Worm (Caenorhabditis elegans) whole organism, L4 larva: ENCODE data around the gene F09E10.5.

ENCODE experiments used
- F44E2.7 ChIP-seq: fragments of 200-800 bp; sonication (Bioruptor generic); IDR thresholded peaks from 2 replicates; pipeline ENCODE4 v2.1.2; 2022; ENCODE audit warnings: missing genetic modification characterization, missing compliant biosample characterization
- F49E8.2 ChIP-seq: sonication (generic microtip); optimal IDR thresholded peaks from 2 replicates; lab custom pipeline; 2016; ENCODE audit warnings: missing compliant biosample characterization, mild to moderate bottlenecking, missing genetic modification characterization, borderline replicate concordance
- R02D3.7 ChIP-seq: fragments of 150-350 bp; sonication (generic microtip); optimal IDR thresholded peaks from 3 replicates; lab custom pipeline; 2014; ENCODE audit warnings: missing biosample characterization, missing genetic modification characterization
- T26A8.4 ChIP-seq: fragments of 200-800 bp; sonication (Bioruptor generic); IDR thresholded peaks from 2 replicates; pipeline ENCODE4 v1.3.6; 2022; ENCODE audit warnings: missing genetic modification characterization, missing compliant biosample characterization
- ZK337.2 ChIP-seq: fragments of 200-800 bp; sonication (Bioruptor generic); IDR thresholded peaks from 2 replicates; pipeline ENCODE4 v1.3.6; 2022; ENCODE audit warnings: missing genetic modification reagents, missing genetic modification characterization, missing compliant biosample characterization
- ZK546.5 ChIP-seq, 2 experiments: sonication (generic microtip); optimal IDR thresholded peaks; 2 replicates each; lab custom pipeline; 2017; ENCODE audit warnings: missing biosample characterization in 2 of 2, missing genetic modification characterization in 2 of 2
- aha-1 ChIP-seq: fragments of 150-350 bp; peaks from one replicate; lab custom pipeline; 2014; ENCODE audit warnings: missing biosample characterization, missing genetic modification characterization
- aly-2 ChIP-seq: sonication (generic microtip); optimal IDR thresholded peaks from 2 replicates; lab custom pipeline; 2018; ENCODE audit warnings: missing biosample characterization, missing genetic modification characterization
- ama-1 ChIP-seq: fragments of 150-350 bp; optimal IDR thresholded peaks from 2 replicates; lab custom pipeline; 2014; ENCODE audit warnings: inconsistent platforms, mixed read lengths
- arid-1 ChIP-seq: fragments of 200-800 bp; sonication (Bioruptor generic); conservative IDR thresholded peaks from 2 replicates; pipeline ENCODE4 v1.3.6; 2022; ENCODE audit warnings: missing genetic modification reagents, missing genetic modification characterization, missing compliant biosample characterization
- ceh-28 ChIP-seq: fragments of 150-350 bp; optimal IDR thresholded peaks from 2 replicates; lab custom pipeline; 2014; ENCODE audit warnings: missing biosample characterization, missing genetic modification reagents, missing genetic modification characterization
- ceh-32 ChIP-seq: sonication (generic microtip); optimal IDR thresholded peaks from 2 replicates; lab custom pipeline; 2016; ENCODE audit warnings: mild to moderate bottlenecking, missing genetic modification characterization, missing compliant biosample characterization; ENCODE audit not compliant: poor library complexity
- ceh-44 ChIP-seq: fragments of 200-800 bp; sonication (Bioruptor generic); IDR thresholded peaks from 2 replicates; pipeline ENCODE4 v1.3.6; 2022; ENCODE audit warnings: missing genetic modification reagents, missing genetic modification characterization, missing compliant biosample characterization
- ceh-82 ChIP-seq: sonication (generic microtip); optimal IDR thresholded peaks from 2 replicates; lab custom pipeline; 2017; ENCODE audit warnings: missing biosample characterization, missing genetic modification characterization
- daf-16 ChIP-seq, 3 experiments: sonication (generic microtip); optimal IDR thresholded peaks; 2 replicates each; lab custom pipeline; 2016 to 2017; ENCODE audit warnings: missing genetic modification characterization in 3 of 3, missing genetic modification reagents in 3 of 3, mild to moderate bottlenecking in 2 of 3, missing compliant biosample characterization in 2 of 3, missing biosample characterization in 1 of 3, moderate library complexity in 1 of 3
- egl-27 ChIP-seq: sonication (generic microtip); optimal IDR thresholded peaks from 3 replicates; lab custom pipeline; 2017; ENCODE audit warnings: missing biosample characterization, missing genetic modification reagents, missing genetic modification characterization
- fkh-10 ChIP-seq: fragments of 150-350 bp; optimal IDR thresholded peaks from 2 replicates; lab custom pipeline; 2014; ENCODE audit warnings: missing biosample characterization, missing genetic modification reagents, missing genetic modification characterization
- hif-1 ChIP-seq, 2 experiments: sonication (generic microtip); optimal IDR thresholded peaks; 2 replicates each; lab custom pipeline; 2016 to 2017; ENCODE audit warnings: missing compliant biosample characterization in 2 of 2, missing genetic modification characterization in 2 of 2, missing genetic modification reagents in 2 of 2, missing genotype in 2 of 2, mild to moderate bottlenecking in 1 of 2
- hlh-30 ChIP-seq: sonication (generic microtip); optimal IDR thresholded peaks from 2 replicates; lab custom pipeline; 2017; ENCODE audit warnings: antibody characterized with exemption, mild to moderate bottlenecking, missing genetic modification characterization, missing compliant biosample characterization; ENCODE audit not compliant: insufficient read depth
- hmg-1.1 ChIP-seq: fragments of 200-800 bp; sonication (Bioruptor generic); IDR thresholded peaks from 2 replicates; pipeline ENCODE4 v1.3.6; 2022; ENCODE audit warnings: missing genetic modification reagents, missing genetic modification characterization, missing compliant biosample characterization
- jun-1 ChIP-seq: fragments of 150-350 bp; optimal IDR thresholded peaks from 2 replicates; lab custom pipeline; 2014; ENCODE audit warnings: missing biosample characterization, missing genetic modification reagents, missing genetic modification characterization
- lin-1 ChIP-seq: fragments of 200-800 bp; sonication (Bioruptor generic); IDR thresholded peaks from 2 replicates; pipeline ENCODE4 v1.3.6; 2022; ENCODE audit warnings: missing genetic modification reagents, missing genetic modification characterization, missing compliant biosample characterization
- lin-15B ChIP-seq: fragments of 150-350 bp; sonication (generic microtip); optimal IDR thresholded peaks from 3 replicates; lab custom pipeline; 2014; ENCODE audit warnings: missing biosample characterization, missing genetic modification characterization
- lin-29 ChIP-seq: fragments of 200-800 bp; sonication (Bioruptor generic); IDR thresholded peaks from 2 replicates; pipeline ENCODE4 v1.3.6; 2022; ENCODE audit warnings: missing genetic modification reagents, missing genetic modification characterization, missing compliant biosample characterization
- lin-39 ChIP-seq: fragments of 150-350 bp; optimal IDR thresholded peaks from 2 replicates; lab custom pipeline; 2014; ENCODE audit warnings: missing biosample characterization, missing genetic modification reagents, missing genetic modification characterization
- mdl-1 ChIP-seq, 2 experiments: fragments of 150-350 bp in 1 of 2; sonication (generic microtip) in 1 of 2; optimal IDR thresholded peaks; 2 replicates each; lab custom pipeline; 2014 to 2017; ENCODE audit warnings: missing biosample characterization in 2 of 2, missing genetic modification characterization in 2 of 2
- mdt-29 ChIP-seq: fragments of 200-800 bp; sonication (Bioruptor generic); IDR thresholded peaks from 2 replicates; pipeline ENCODE4 v1.3.6; 2022; ENCODE audit warnings: missing genetic modification reagents, missing genetic modification characterization, missing compliant biosample characterization
- mep-1 ChIP-seq: fragments of 150-350 bp; sonication (generic microtip); optimal IDR thresholded peaks from 3 replicates; lab custom pipeline; 2014; ENCODE audit warnings: missing biosample characterization, missing genetic modification characterization
- nhr-102 ChIP-seq: sonication (generic microtip); optimal IDR thresholded peaks from 2 replicates; lab custom pipeline; 2016; ENCODE audit warnings: mild to moderate bottlenecking, missing genetic modification characterization, moderate library complexity, missing compliant biosample characterization
- nhr-111 ChIP-seq: fragments of 200-800 bp; sonication (Bioruptor generic); optimal IDR thresholded peaks from 2 replicates; lab custom pipeline; 2018; ENCODE audit warnings: mild to moderate bottlenecking, missing genetic modification characterization, missing compliant biosample characterization
- nhr-28 ChIP-seq: fragments of 150-350 bp; optimal IDR thresholded peaks from 2 replicates; lab custom pipeline; 2014; ENCODE audit warnings: missing biosample characterization, missing genetic modification characterization
- nhr-48 ChIP-seq: sonication (generic microtip); optimal IDR thresholded peaks from 2 replicates; lab custom pipeline; 2016; ENCODE audit warnings: mild to moderate bottlenecking, missing genetic modification characterization, missing compliant biosample characterization
- nhr-77 ChIP-seq: fragments of 150-350 bp; optimal IDR thresholded peaks from 2 replicates; lab custom pipeline; 2014; ENCODE audit warnings: missing biosample characterization, missing genetic modification characterization
- pha-4 ChIP-seq, 2 experiments: fragments of 150-350 bp in 1 of 2; fragments of 200-800 bp in 1 of 2; sonication (Bioruptor generic) in 1 of 2; IDR thresholded peaks in 1 of 2; optimal IDR thresholded peaks in 1 of 2; 2 replicates each; pipeline versions ENCODE4 v1.3.6 to Lab custom; 2014 to 2022; ENCODE audit warnings: missing genetic modification characterization in 2 of 2, missing genetic modification reagents in 2 of 2, missing biosample characterization in 1 of 2, missing compliant biosample characterization in 1 of 2
- pqm-1 ChIP-seq: sonication (generic microtip); optimal IDR thresholded peaks from 2 replicates; lab custom pipeline; 2017; ENCODE audit warnings: missing biosample characterization, missing genetic modification characterization
- rbr-2 ChIP-seq: sonication (generic microtip); optimal IDR thresholded peaks from 2 replicates; lab custom pipeline; 2016; ENCODE audit warnings: missing genotype, missing genetic modification characterization, missing compliant biosample characterization
- saeg-2 ChIP-seq: fragments of 200-800 bp; sonication (Bioruptor generic); IDR thresholded peaks from 2 replicates; pipeline ENCODE4 v1.3.6; 2022; ENCODE audit warnings: missing genetic modification reagents, missing genetic modification characterization, missing compliant biosample characterization
- set-16 ChIP-seq: fragments of 200-800 bp; sonication (Bioruptor generic); IDR thresholded peaks from 2 replicates; pipeline ENCODE4 v1.3.6; 2022; ENCODE audit warnings: missing genetic modification reagents, missing genetic modification characterization, missing compliant biosample characterization
- snpc-4 ChIP-seq: fragments of 150-350 bp; optimal IDR thresholded peaks from 2 replicates; lab custom pipeline; 2014; ENCODE audit warnings: missing biosample characterization, missing genetic modification characterization
- tag-97 ChIP-seq: fragments of 200-800 bp; sonication (Bioruptor generic); IDR thresholded peaks from 2 replicates; pipeline ENCODE4 v1.3.6; 2022; ENCODE audit warnings: missing genetic modification characterization, missing compliant biosample characterization
- unc-62 ChIP-seq, 3 experiments: fragments of 150-350 bp in 1 of 3; sonication (generic microtip); optimal IDR thresholded peaks in 2 of 3; peaks in 1 of 3; 1 replicate in 1 of 3; 2 replicates in 2 of 3; lab custom pipeline; 2014 to 2017; ENCODE audit warnings: missing biosample characterization in 3 of 3, missing genetic modification characterization in 3 of 3, missing genetic modification reagents in 3 of 3, missing genotype in 1 of 3
- vab-7 ChIP-seq: fragments of 200-800 bp; sonication (Bioruptor generic); IDR thresholded peaks from 2 replicates; pipeline ENCODE4 v1.3.6; 2022; ENCODE audit warnings: missing genetic modification reagents, missing genetic modification characterization, missing compliant biosample characterization
- zag-1 ChIP-seq: fragments of 150-350 bp; optimal IDR thresholded peaks from 2 replicates; lab custom pipeline; 2014; ENCODE audit warnings: missing biosample characterization, missing genetic modification characterization
- zfp-3 ChIP-seq: fragments of 200-800 bp; sonication (Bioruptor generic); conservative IDR thresholded peaks from 2 replicates; pipeline ENCODE4 v1.3.6; 2022; ENCODE audit warnings: missing genetic modification reagents, missing genetic modification characterization, missing compliant biosample characterization
- zip-11 ChIP-seq: fragments of 200-800 bp; sonication (Bioruptor generic); IDR thresholded peaks from 2 replicates; pipeline ENCODE4 v1.3.6; 2022; ENCODE audit warnings: missing genetic modification characterization, missing compliant biosample characterization

The F09E10.5 gene

DNA sequence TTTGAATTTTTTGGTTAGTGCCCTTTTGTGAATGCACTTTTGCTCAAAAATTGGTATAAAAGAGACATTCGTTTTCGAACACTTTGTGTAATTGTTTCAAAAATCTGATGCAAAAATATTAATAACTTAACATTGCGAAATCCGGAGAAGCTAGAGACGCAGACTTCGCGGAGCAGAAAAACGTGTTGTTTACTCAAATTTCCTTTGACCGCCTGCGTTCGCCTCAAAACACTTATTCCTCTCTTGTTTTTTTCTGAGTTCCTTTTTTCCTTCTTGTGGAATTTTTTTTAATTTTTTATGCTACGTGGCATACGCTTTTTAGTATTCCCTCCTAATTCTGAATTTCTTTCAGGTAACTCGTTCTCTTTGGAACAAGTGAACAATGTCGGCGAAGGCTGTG, 15.0 kb downstream of the F09E10.5 start, which contains the start of gene acly-1:
Gene acly-1 (plus strand): TSS at position 353 of the 400 bp plus-strand sequence.
- TF ChIP-seq unc-62 (GFP tag; optimal IDR thresholded peaks at IDR 0.05 in 1 of 2; lab: Kevin White, UChicago) = peak in 1 of 2 experiments; percentile 58
- TF ChIP-seq unc-62 (tag; optimal IDR thresholded peaks at IDR 0.05; lab: Kevin White, UChicago) = no peak
- TF ChIP-seq rbr-2 (tag; lab: Kevin White, UChicago) = peak; percentile 33
- TF ChIP-seq F44E2.7 = no peak
- TF ChIP-seq ceh-82 (tag; lab: Kevin White, UChicago) = no peak
- no peak for TF ChIP-seq daf-16 (GFP tag; optimal IDR thresholded peaks at IDR 0.05; lab: Kevin White, UChicago)
- peak; percentile 67 for TF ChIP-seq daf-16 (tag; optimal IDR thresholded peaks at IDR 0.05; lab: Kevin White, UChicago)
- TF ChIP-seq aha-1 = peak; percentile 83
- TF ChIP-seq mdl-1 (tag; optimal IDR thresholded peaks at IDR 0.05; lab: Kevin White, UChicago) = peak in 1 of 2 experiments; percentile 55
- no peak for TF ChIP-seq ceh-32

- TF ChIP-seq hif-1 (tag; optimal IDR thresholded peaks at IDR 0.05; lab: Kevin White, UChicago) (no peak), hlh-30 (tag; lab: Kevin White, UChicago) (peak; percentile 17)
These were observed 15.6 kb downstream of the F09E10.5 start for ce11 chrX:1478569-1478968.

DNA sequence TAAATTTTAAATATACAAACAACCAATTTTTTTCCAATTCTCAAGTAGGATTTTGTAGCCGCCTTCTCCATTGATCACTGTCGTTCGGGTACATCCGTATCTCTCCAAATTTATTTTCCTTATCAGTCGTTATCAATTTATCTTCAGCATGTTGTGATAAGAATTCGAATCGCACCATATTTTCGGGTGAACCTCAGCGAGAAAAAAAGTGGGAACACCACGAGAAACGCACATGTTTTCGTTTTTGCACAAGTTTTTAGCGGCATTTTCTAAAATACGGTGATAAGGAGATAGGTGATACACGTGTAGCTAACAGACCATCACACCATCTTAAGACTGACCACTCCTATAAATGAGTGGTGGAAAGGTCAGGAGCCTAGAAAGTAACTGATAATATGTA, 16.2 kb downstream of the F09E10.5 start:
- TF ChIP-seq lin-29 (GFP tag; lab: Robert Waterston, UW) (no peak), set-16 (GFP tag; lab: Robert Waterston, UW) (no peak), nhr-77 (peak; percentile 52), zip-11 (GFP tag; lab: Robert Waterston, UW) (no peak), ceh-44 (GFP tag; lab: Robert Waterston, UW) (no peak), arid-1 (GFP tag; lab: Robert Waterston, UW) (no peak), egl-27 (tag; lab: Kevin White, UChicago) (no peak), ceh-28 (tag; lab: Kevin White, UChicago) (no peak), nhr-28 (tag; lab: Kevin White, UChicago) (peak; percentile 91), mep-1 (tag; lab: Kevin White, UChicago) (peak; percentile 33), pha-4 (GFP tag; IDR thresholded peaks at IDR 0.05; lab: Robert Waterston, UW) (peak; percentile 43; the same call in 1 of the 2 replicates), pha-4 (tag; optimal IDR thresholded peaks at IDR 0.05; lab: Kevin White, UChicago) (no peak), lin-15B (tag; lab: Kevin White, UChicago) (no peak), nhr-111 (GFP tag; lab: Kevin White, UChicago) (no peak), hif-1 (tag; optimal IDR thresholded peaks at IDR 0.05; lab: Kevin White, UChicago) (no peak), zag-1 (tag; lab: Kevin White, UChicago) (no peak), ama-1 (lab: Kevin White, UChicago) (no peak), ZK337.2 (GFP tag; lab: Robert Waterston, UW) (no peak), vab-7 (GFP tag; lab: Robert Waterston, UW) (no peak), snpc-4 (tag; lab: Kevin White, UChicago) (no peak), lin-39 (tag; lab: Kevin White, UChicago) (no peak), R02D3.7 (tag; lab: Kevin White, UChicago) (no peak), hmg-1.1 (GFP tag; lab: Robert Waterston, UW) (no peak), saeg-2 (GFP tag; lab: Robert Waterston, UW) (peak; percentile 64; the same call in 1 of the 2 replicates), nhr-102 (tag; lab: Kevin White, UChicago) (peak; percentile 89), pqm-1 (tag; lab: Kevin White, UChicago) (peak; percentile 91), ceh-32 (no peak), mdt-29 (GFP tag; lab: Robert Waterston, UW) (peak; percentile 61; the same call in 1 of the 2 replicates), tag-97 (GFP tag; lab: Robert Waterston, UW) (no peak), jun-1 (tag; lab: Kevin White, UChicago) (no peak), mdl-1 (tag; optimal IDR thresholded peaks at IDR 0.05; lab: Kevin White, UChicago) (peak; percentile 37 to 89), aly-2 (tag; lab: Kevin White, UChicago) (no peak), zfp-3 (GFP tag; lab: Robert Waterston, UW) (0 out of 2 replicates have a peak, but pooled peaks have one; percentile 42), fkh-10 (GFP tag; lab: Kevin White, UChicago) (no peak), lin-1 (GFP tag; lab: Robert Waterston, UW) (peak; percentile 71; the same call in 1 of the 2 replicates), nhr-48 (tag; lab: Kevin White, UChicago) (peak; percentile 96), F44E2.7 (no peak), hlh-30 (tag; lab: Kevin White, UChicago) (peak; percentile 90), F49E8.2 (tag; lab: Kevin White, UChicago) (no peak), ZK546.5 (tag; optimal IDR thresholded peaks at IDR 0.05; lab: Kevin White, UChicago) (no peak), T26A8.4 (GFP tag; lab: Robert Waterston, UW) (no peak)
